Worm (Caenorhabditis elegans): ENCODE results near the gene H04M03.12.

The H04M03.12 gene

DNA sequence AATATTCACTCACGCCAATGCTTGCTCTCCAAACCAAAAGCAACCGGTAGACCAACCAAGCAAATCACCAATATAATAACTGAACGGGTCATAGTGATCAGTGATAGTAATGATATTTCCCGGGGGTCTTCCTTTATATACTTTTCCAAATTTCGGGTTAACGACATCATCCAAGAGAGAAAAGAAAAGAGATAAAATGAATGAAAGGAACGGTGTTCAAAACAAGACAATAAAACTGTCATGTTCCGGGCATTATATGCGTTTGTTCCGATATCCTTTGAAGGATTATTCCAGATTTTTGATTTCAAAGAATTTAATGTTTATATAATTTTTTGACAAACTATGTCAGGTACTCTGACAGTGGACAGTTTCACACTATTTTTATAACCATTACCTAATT lies 36.0 kb downstream of the H04M03.12 start, which contains the start of gene C06E7.88:
Gene C06E7.88, minus strand, starts transcription at position 101 of the 400 bp plus-strand sequence.
- TF ChIP-seq pha-2 (tag; optimal IDR thresholded peaks at IDR 0.05) (no peak), ceh-2 (tag; optimal IDR thresholded peaks at IDR 0.05) (no peak), K09A11.1 (tag; optimal IDR thresholded peaks at IDR 0.05; ENCODE audit: insufficient read depth) (no peak), C08G9.2 (tag; optimal IDR thresholded peaks at IDR 0.05) (no peak), ceh-22 (tag; optimal IDR thresholded peaks at IDR 0.05) (no peak), ceh-18 (tag; optimal IDR thresholded peaks at IDR 0.05) (no peak), elt-2 (tag; optimal IDR thresholded peaks at IDR 0.05) (no peak), unc-55 (GFP tag; optimal IDR thresholded peaks at IDR 0.05) (no peak), unc-3 (GFP tag; conservative IDR thresholded peaks at IDR 0.05) (no peak), unc-3 (tag; optimal IDR thresholded peaks at IDR 0.05) (no peak), pros-1 (tag; optimal IDR thresholded peaks at IDR 0.05) (no peak), npax-4 (tag; optimal IDR thresholded peaks at IDR 0.05) (no peak), eyg-1 (tag; optimal IDR thresholded peaks at IDR 0.05) (no peak), K02D7.2 (tag; optimal IDR thresholded peaks at IDR 0.05) (no peak), ceh-48 (tag; optimal IDR thresholded peaks at IDR 0.05) (no peak), C38D4.7 (GFP tag; optimal IDR thresholded peaks at IDR 0.05) (no peak), lin-11 (tag; optimal IDR thresholded peaks at IDR 0.05) (no peak)

DNA sequence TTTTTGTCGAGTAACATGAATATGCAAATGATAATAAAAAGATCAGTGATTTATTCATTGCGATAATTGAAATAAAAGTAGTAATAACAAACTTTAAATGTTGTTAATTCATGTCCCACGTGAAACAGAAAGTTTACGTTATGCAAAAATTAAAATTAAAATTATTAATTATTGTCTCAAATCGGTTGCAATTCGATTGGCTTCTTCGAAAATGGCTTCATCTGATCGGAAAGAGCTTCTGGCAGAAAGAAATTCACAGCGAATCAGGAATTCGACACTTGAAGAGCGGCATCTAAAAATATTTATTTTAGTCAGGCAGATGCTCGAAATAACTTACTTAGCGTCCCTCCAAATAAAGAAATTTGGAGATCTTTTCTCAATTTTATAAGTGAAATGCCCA lies 37.3 kb downstream of the H04M03.12 start, which contains the start of gene spe-27:
Gene spe-27, minus strand, starts transcription at position 101 of the 400 bp plus-strand sequence.
- TF ChIP-seq nhr-11 (tag; optimal IDR thresholded peaks at IDR 0.05), result no peak
- TF ChIP-seq ceh-31 (tag; optimal IDR thresholded peaks at IDR 0.05), result no peak
- TF ChIP-seq fkh-10 (GFP tag; optimal IDR thresholded peaks at IDR 0.05), result no peak
- TF ChIP-seq ceh-6 (GFP tag; optimal IDR thresholded peaks at IDR 0.05), result no peak
- no peak for TF ChIP-seq ceh-45 (GFP tag; IDR thresholded peaks at IDR 0.05)
- no peak for TF ChIP-seq ceh-48 (tag; optimal IDR thresholded peaks at IDR 0.05)

DNA sequence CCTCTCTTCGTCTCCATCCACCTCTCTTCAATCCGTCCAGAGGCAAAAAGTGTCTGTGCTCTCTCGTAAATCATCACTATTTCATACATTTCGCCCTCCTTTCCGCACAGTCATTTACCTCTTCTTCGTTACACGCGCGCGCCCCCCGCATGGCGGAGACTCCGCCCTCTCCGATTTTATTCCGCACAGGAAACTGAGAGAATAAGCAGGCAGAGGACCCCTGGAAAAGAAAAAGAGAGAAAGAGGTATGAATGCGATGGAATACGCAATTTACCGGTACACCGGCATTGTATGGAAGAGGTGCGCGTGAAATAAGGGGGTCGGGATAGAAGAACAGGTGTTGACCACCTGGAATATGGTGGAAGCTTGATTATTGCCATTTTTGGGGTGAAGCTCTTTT lies 42.4 kb downstream of the H04M03.12 start:
- TF ChIP-seq pros-1 (tag; optimal IDR thresholded peaks at IDR 0.05) (peak; percentile 50), fkh-10 (GFP tag; optimal IDR thresholded peaks at IDR 0.05) (no peak), nfya-1 (tag; optimal IDR thresholded peaks at IDR 0.05) (peak; percentile 14), ceh-31 (tag; optimal IDR thresholded peaks at IDR 0.05) (peak; percentile 78), fax-1 (tag; optimal IDR thresholded peaks at IDR 0.05) (no peak), tbx-2 (tag; optimal IDR thresholded peaks at IDR 0.05) (peak; percentile 37), ceh-34 (tag; optimal IDR thresholded peaks at IDR 0.05) (peak; percentile 19), ceh-2 (tag; optimal IDR thresholded peaks at IDR 0.05) (peak; percentile 22), hlh-30 (tag; optimal IDR thresholded peaks at IDR 0.05; ENCODE audit: insufficient read depth) (no peak)

DNA sequence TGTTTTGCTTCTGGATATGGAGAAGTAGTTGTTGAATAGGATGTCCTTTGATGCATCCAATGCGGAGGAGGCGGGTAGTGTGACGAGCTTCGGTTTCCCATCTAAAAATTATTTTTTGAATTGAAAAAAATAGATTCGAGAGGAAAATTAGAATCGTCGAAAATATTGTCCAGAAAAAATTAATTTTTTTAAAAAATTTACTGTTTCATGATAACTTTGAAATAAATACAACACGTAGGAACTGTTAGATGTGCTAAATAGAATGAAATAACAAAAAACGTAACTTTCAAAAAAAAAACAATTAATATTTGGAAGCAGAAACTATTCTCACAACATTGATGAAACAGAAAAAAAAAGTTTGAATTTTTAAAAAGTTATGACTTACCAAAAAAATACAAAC lies 43.3 kb downstream of the H04M03.12 start, which contains the start of gene C06E7.4:
Gene C06E7.4, minus strand, starts transcription at position 101 of the 400 bp plus-strand sequence.
- TF ChIP-seq mec-3 (tag; optimal IDR thresholded peaks at IDR 0.05; ENCODE audit: borderline replicate concordance), result no peak

DNA sequence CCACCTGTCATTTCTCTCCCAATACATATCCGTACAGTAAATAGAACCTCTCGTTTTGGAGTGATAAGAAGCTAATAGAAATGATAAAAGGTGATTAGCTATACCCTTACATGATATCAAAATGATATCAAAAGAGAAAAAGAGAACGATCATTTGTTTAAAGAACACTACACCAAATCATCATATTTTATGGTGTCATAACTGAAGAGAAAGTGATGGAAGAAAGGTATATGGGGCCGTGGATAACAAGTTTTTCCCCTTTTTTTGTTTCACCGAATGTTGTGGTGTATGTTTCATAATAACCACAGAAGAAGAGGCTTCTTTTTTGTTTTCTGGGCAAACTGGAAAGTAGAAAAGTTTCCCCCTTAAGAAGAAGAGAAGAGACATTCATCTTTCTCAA lies 44.9 kb downstream of the H04M03.12 start:
- TF ChIP-seq ceh-48 (tag; optimal IDR thresholded peaks at IDR 0.05) (no peak), elt-2 (tag; optimal IDR thresholded peaks at IDR 0.05) (peak; percentile 12)

DNA sequence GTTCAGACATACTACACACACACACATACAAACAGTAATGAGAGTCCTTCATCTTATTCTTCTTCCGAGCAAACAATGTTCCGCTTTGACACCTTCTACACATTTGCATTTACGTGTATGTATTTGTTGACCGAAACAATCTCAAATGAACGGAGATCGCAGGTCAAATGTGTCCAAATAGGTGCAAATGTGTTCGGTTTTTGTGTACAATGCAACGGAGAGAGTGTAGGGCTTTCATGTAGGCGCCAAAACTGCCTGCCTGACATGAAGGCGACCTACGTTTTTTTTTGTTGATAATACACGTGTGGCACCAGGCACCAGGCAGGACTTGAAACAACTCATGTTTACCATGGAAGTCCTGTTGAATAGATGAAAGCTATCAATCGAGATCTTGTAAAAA lies 46.2 kb downstream of the H04M03.12 start:
- no peak for TF ChIP-seq hlh-6 (tag; optimal IDR thresholded peaks at IDR 0.05)
- no peak for TF ChIP-seq rnt-1 (tag; optimal IDR thresholded peaks at IDR 0.05)
- TF ChIP-seq ceh-18 (tag; optimal IDR thresholded peaks at IDR 0.05), result no peak
- TF ChIP-seq C38D4.7 (GFP tag; optimal IDR thresholded peaks at IDR 0.05), result no peak
- TF ChIP-seq ahr-1 (tag; optimal IDR thresholded peaks at IDR 0.05), result no peak
- TF ChIP-seq che-1 (tag; optimal IDR thresholded peaks at IDR 0.05), result no peak
- TF ChIP-seq pax-1 (tag; optimal IDR thresholded peaks at IDR 0.05), result no peak
- no peak for TF ChIP-seq unc-55 (GFP tag; optimal IDR thresholded peaks at IDR 0.05)
- TF ChIP-seq pqm-1 (tag; optimal IDR thresholded peaks at IDR 0.05), result no peak
- no peak for TF ChIP-seq ceh-34 (tag; optimal IDR thresholded peaks at IDR 0.05)
- TF ChIP-seq tbx-2 (tag; optimal IDR thresholded peaks at IDR 0.05), result no peak
- TF ChIP-seq dve-1 (tag; optimal IDR thresholded peaks at IDR 0.05), result no peak
- TF ChIP-seq madf-2 (tag; optimal IDR thresholded peaks at IDR 0.05), result no peak
- no peak for TF ChIP-seq F13H6.1 (tag; optimal IDR thresholded peaks at IDR 0.05)
- TF ChIP-seq pros-1 (tag; optimal IDR thresholded peaks at IDR 0.05), result no peak
- no peak for TF ChIP-seq ceh-2 (tag; optimal IDR thresholded peaks at IDR 0.05)

All from whole organism, late embryonic.